Fruit fly (Drosophila melanogaster) whole organism, prepupa: ENCODE measurements around the gene Ten-m.

Source experiments
- CG11294 ChIP-seq: fragments of 200-800 bp; sonication (Bioruptor generic); IDR thresholded peaks from 2 replicates; pipeline ENCODE4 v1.3.6; 2022; ENCODE audit warnings: missing biosample characterization, missing genetic modification characterization
- CG16779 ChIP-seq: fragments of 200-800 bp; sonication (Bioruptor generic); optimal IDR thresholded peaks from 3 replicates; lab custom pipeline; 2017; ENCODE audit warnings: missing biosample characterization, mild to moderate bottlenecking, missing genetic modification characterization
- dac ChIP-seq: fragments of 200-800 bp; sonication (Bioruptor generic); optimal IDR thresholded peaks from 2 replicates; lab custom pipeline; 2017; ENCODE audit warnings: missing biosample characterization, mild to moderate bottlenecking, missing genetic modification characterization

DNA sequence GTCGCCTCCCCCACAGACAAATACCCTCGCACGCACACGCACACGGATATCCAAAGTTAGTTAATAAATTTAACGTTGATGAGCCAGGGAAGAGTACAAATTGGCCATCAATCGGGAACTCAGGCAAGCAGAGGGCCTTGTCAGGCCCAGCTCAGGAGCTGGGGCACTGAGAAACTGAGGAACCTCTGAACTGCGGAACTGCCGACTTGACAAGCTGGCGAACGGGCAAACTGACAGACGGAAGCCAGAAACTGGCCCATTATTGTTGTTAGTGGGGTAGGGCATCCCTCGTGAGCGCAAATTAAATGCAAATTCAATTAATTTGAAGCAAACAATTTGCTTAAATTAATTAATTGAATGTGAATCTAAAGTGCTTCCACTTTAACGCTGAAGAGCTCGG lies 8.4 kb upstream of the Ten-m start:
- TF ChIP-seq CG16779 (tag; lab: Kevin White, UChicago) (no peak), dac (GFP tag; lab: Kevin White, UChicago) (no peak), CG11294 (GFP tag; lab: Robert Waterston, UW) (no peak)
